Worm (Caenorhabditis elegans): Measurements from ENCODE around the gene fbxb-77.
A peak's percentile ranks its signal among the peaks of the same experiment; 100 is the strongest.

- TF ChIP-seq pha-4 (tag; optimal IDR thresholded peaks at IDR 0.05) (no peak), ama-1 (optimal IDR thresholded peaks at IDR 0.05) (peak; percentile 65), ceh-16 (tag; optimal IDR thresholded peaks at IDR 0.05) (no peak), daf-12 (tag; optimal IDR thresholded peaks at IDR 0.05) (no peak), mdl-1 (tag; optimal IDR thresholded peaks at IDR 0.05) (no peak), tbx-2 (tag; optimal IDR thresholded peaks at IDR 0.05) (no peak)
Observed at ce11 chrIV:4747553-4747952, 8.4 kb downstream of the fbxb-77 start, which contains the start of gene tctn-1.
